Worm (Caenorhabditis elegans): ENCODE data around the gene F14F8.8.

The F14F8.8 gene

ce11 chrV:16645201-16645940 lies 26.7 kb downstream of the F14F8.8 start, which contains the start of gene W06G6.17 (continued):
- TF ChIP-seq tbx-9 (tag; optimal IDR thresholded peaks at IDR 0.05; ENCODE audit: borderline replicate concordance) (no peak), ceh-40 (GFP tag; IDR thresholded peaks at IDR 0.05) (no peak), him-1 (tag; optimal IDR thresholded peaks at IDR 0.05) (peak; percentile 56), somi-1 (GFP tag; optimal IDR thresholded peaks at IDR 0.05) (no peak), tlf-1 (GFP tag; optimal IDR thresholded peaks at IDR 0.05) (no peak), ztf-28 (GFP tag; IDR thresholded peaks at IDR 0.05) (no peak), ekl-4 (GFP tag; IDR thresholded peaks at IDR 0.05) (no peak), dpl-1 (GFP tag; optimal IDR thresholded peaks at IDR 0.05) (no peak), Y53G8AR.9 (GFP tag; conservative IDR thresholded peaks at IDR 0.05) (no peak), rec-8 (tag; optimal IDR thresholded peaks at IDR 0.05) (no peak), B0261.1 (tag; optimal IDR thresholded peaks at IDR 0.05) (peak; percentile 64), F49E8.2 (tag; optimal IDR thresholded peaks at IDR 0.05; ENCODE audit: insufficient read depth) (no peak), nfyb-1 (GFP tag; IDR thresholded peaks at IDR 0.05) (peak; percentile 69; the same call in 1 of the 2 replicates), C06A6.2 (GFP tag; conservative IDR thresholded peaks at IDR 0.05) (no peak), C17E4.6 (GFP tag; IDR thresholded peaks at IDR 0.05) (no peak)

- TF ChIP-seq madf-10 (tag; optimal IDR thresholded peaks at IDR 0.05) (no peak), B0336.3 (GFP tag; IDR thresholded peaks at IDR 0.05) (no peak), mes-4 (tag; optimal IDR thresholded peaks at IDR 0.05) (no peak), ztf-22 (GFP tag; optimal IDR thresholded peaks at IDR 0.05) (no peak), lin-26 (GFP tag; IDR thresholded peaks at IDR 0.05) (no peak), aptf-2 (GFP tag; conservative IDR thresholded peaks at IDR 0.05) (no peak), F49E8.2 (tag; optimal IDR thresholded peaks at IDR 0.05; ENCODE audit: insufficient read depth) (no peak), chd-7 (tag; optimal IDR thresholded peaks at IDR 0.05) (no peak), ceh-100 (GFP tag; IDR thresholded peaks at IDR 0.05) (no peak), F52B5.7 (tag; optimal IDR thresholded peaks at IDR 0.05) (no peak), akir-1 (GFP tag; optimal IDR thresholded peaks at IDR 0.05) (no peak), K12H6.12 (tag; optimal IDR thresholded peaks at IDR 0.05) (no peak), egrh-3 (GFP tag; IDR thresholded peaks at IDR 0.05) (no peak)
These were observed 28.5 kb downstream of the F14F8.8 start, which contains the start of gene srw-77 for ce11 chrV:16643558-16643957. Gene srw-77 (minus strand): TSS chrV:16643658.

ce11 chrV:16640366-16640765 lies 31.7 kb downstream of the F14F8.8 start:
- no peak for TF ChIP-seq Y53G8AR.9 (GFP tag; conservative IDR thresholded peaks at IDR 0.05)
- peak; percentile 71 for TF ChIP-seq him-1 (tag; optimal IDR thresholded peaks at IDR 0.05)
- TF ChIP-seq attf-6 (GFP tag; IDR thresholded peaks at IDR 0.05) = peak; percentile 83
- no peak for TF ChIP-seq hmg-20 (GFP tag; IDR thresholded peaks at IDR 0.05)
- TF ChIP-seq B0336.3 (GFP tag; IDR thresholded peaks at IDR 0.05) = no peak
- TF ChIP-seq let-526 (GFP tag; IDR thresholded peaks at IDR 0.05) = no peak
- no peak for TF ChIP-seq F39B2.1 (GFP tag; IDR thresholded peaks at IDR 0.05)
- TF ChIP-seq let-607 (tag; optimal IDR thresholded peaks at IDR 0.05) = no peak
- TF ChIP-seq snpc-1.1 (tag; optimal IDR thresholded peaks at IDR 0.05; ENCODE audit: insufficient read depth) = peak; percentile 51
- TF ChIP-seq madf-6 (GFP tag; IDR thresholded peaks at IDR 0.05) = peak; percentile 45; the same call in 1 of the 2 replicates
- peak; percentile 79 for TF ChIP-seq B0261.1 (tag; optimal IDR thresholded peaks at IDR 0.05)
- TF ChIP-seq repo-1 (tag; optimal IDR thresholded peaks at IDR 0.05) = no peak
- no peak for TF ChIP-seq nhr-120 (GFP tag; IDR thresholded peaks at IDR 0.05)
- peak; percentile 46 for TF ChIP-seq ztf-18 (tag; optimal IDR thresholded peaks at IDR 0.05)
- peak in 1 of 2 experiments; percentile 31 for TF ChIP-seq rec-8 (tag; optimal IDR thresholded peaks at IDR 0.05)
- TF ChIP-seq mcd-1 (GFP tag; IDR thresholded peaks at IDR 0.05) = 0 out of 2 replicates have a peak, but pooled peaks have one; percentile 15
- no peak for TF ChIP-seq bed-2 (GFP tag; IDR thresholded peaks at IDR 0.05)
- TF ChIP-seq nfyb-1 (GFP tag; IDR thresholded peaks at IDR 0.05) = peak; percentile 70
- peak; percentile 16 for TF ChIP-seq lin-54 (GFP tag; optimal IDR thresholded peaks at IDR 0.05)
- 0 out of 2 replicates have a peak, but pooled peaks have one; percentile 53 for TF ChIP-seq pbrm-1 (GFP tag; IDR thresholded peaks at IDR 0.05)
- peak; percentile 25 for TF ChIP-seq mxl-1 (tag; optimal IDR thresholded peaks at IDR 0.05)
- no peak for TF ChIP-seq xnd-1 (tag; optimal IDR thresholded peaks at IDR 0.05)
- TF ChIP-seq lir-1 (GFP tag; conservative IDR thresholded peaks at IDR 0.05) = no peak

Data from whole organism, young adult.